Worm (Caenorhabditis elegans) whole organism, young adult: ENCODE measurements around the gene ptpn-22.

Source experiments
- C06A6.2 ChIP-seq: fragments of 200-800 bp; sonication (Bioruptor generic); conservative IDR thresholded peaks from 2 replicates; pipeline ENCODE4 v1.3.6; 2022; ENCODE audit warnings: missing genetic modification characterization, missing compliant biosample characterization
- F33H1.4 ChIP-seq: fragments of 200-800 bp; sonication (Bioruptor generic); IDR thresholded peaks from 2 replicates; pipeline ENCODE4 v1.3.6; 2022; ENCODE audit warnings: missing genetic modification reagents, missing genetic modification characterization, missing compliant biosample characterization
- F57A8.1 ChIP-seq: fragments of 200-800 bp; sonication (Bioruptor generic); optimal IDR thresholded peaks from 2 replicates; lab custom pipeline; 2018; ENCODE audit warnings: mild to moderate bottlenecking, missing genetic modification characterization, moderate library complexity, missing compliant biosample characterization
- K11D2.4 ChIP-seq: fragments of 200-800 bp; sonication (Bioruptor generic); IDR thresholded peaks from 2 replicates; pipeline ENCODE4 v1.3.6; 2022; ENCODE audit warnings: missing genetic modification reagents, missing genetic modification characterization, missing compliant biosample characterization
- T07F8.4 ChIP-seq: sonication (generic microtip); optimal IDR thresholded peaks from 2 replicates; lab custom pipeline; 2016; ENCODE audit warnings: mild to moderate bottlenecking, missing genetic modification characterization, moderate library complexity, missing compliant biosample characterization
- T26A5.8 ChIP-seq: sonication (generic microtip); optimal IDR thresholded peaks from 2 replicates; lab custom pipeline; 2016; ENCODE audit warnings: missing genetic modification characterization, missing compliant biosample characterization
- Y53F4B.3 ChIP-seq: fragments of 200-800 bp; sonication (Bioruptor generic); IDR thresholded peaks from 2 replicates; pipeline ENCODE4 v1.3.6; 2022; ENCODE audit warnings: missing genetic modification reagents, missing genetic modification characterization, missing compliant biosample characterization
- Y53G8AR.9 ChIP-seq: fragments of 200-800 bp; sonication (Bioruptor generic); conservative IDR thresholded peaks from 2 replicates; pipeline ENCODE4 v1.3.6; 2022; ENCODE audit warnings: missing genetic modification reagents, missing genetic modification characterization, missing compliant biosample characterization
- Y56A3A.18 ChIP-seq: fragments of 200-800 bp; sonication (Bioruptor generic); IDR thresholded peaks from 2 replicates; pipeline ENCODE4 v1.3.6; 2022; ENCODE audit warnings: missing genetic modification reagents, missing genetic modification characterization, missing compliant biosample characterization
- atf-7 ChIP-seq: sonication (generic microtip); optimal IDR thresholded peaks from 2 replicates; lab custom pipeline; 2017; ENCODE audit warnings: mild to moderate bottlenecking, missing genetic modification characterization, missing compliant biosample characterization
- bed-1 ChIP-seq: fragments of 200-800 bp; sonication (Bioruptor generic); IDR thresholded peaks from 2 replicates; pipeline ENCODE4 v1.3.6; 2022; ENCODE audit warnings: missing genetic modification reagents, missing genetic modification characterization, missing compliant biosample characterization
- bed-2 ChIP-seq: fragments of 200-800 bp; sonication (Bioruptor generic); IDR thresholded peaks from 2 replicates; pipeline ENCODE4 v1.3.6; 2022; ENCODE audit warnings: missing genetic modification reagents, missing genetic modification characterization, missing compliant biosample characterization
- ceh-40 ChIP-seq: fragments of 200-800 bp; sonication (Bioruptor generic); IDR thresholded peaks from 2 replicates; pipeline ENCODE4 v1.3.6; 2022; ENCODE audit warnings: missing genetic modification characterization, missing compliant biosample characterization
- ceh-58 ChIP-seq: fragments of 200-800 bp; sonication (Bioruptor generic); IDR thresholded peaks from 2 replicates; pipeline ENCODE4 v1.3.6; 2022; ENCODE audit warnings: missing genetic modification characterization, missing compliant biosample characterization
- ceh-91 ChIP-seq: fragments of 200-800 bp; sonication (Bioruptor generic); IDR thresholded peaks from 2 replicates; pipeline ENCODE4 v1.3.6; 2022; ENCODE audit warnings: missing genetic modification reagents, missing genetic modification characterization, missing compliant biosample characterization
- die-1 ChIP-seq: sonication (generic microtip); optimal IDR thresholded peaks from 2 replicates; lab custom pipeline; 2016; ENCODE audit warnings: missing genotype, mild to moderate bottlenecking, missing genetic modification characterization, missing compliant biosample characterization
- dox-1 ChIP-seq: fragments of 200-800 bp; sonication (Bioruptor generic); IDR thresholded peaks from 2 replicates; pipeline ENCODE4 v1.3.6; 2022; ENCODE audit warnings: missing genetic modification reagents, missing genetic modification characterization, missing compliant biosample characterization
- egrh-3 ChIP-seq: fragments of 200-800 bp; sonication (Bioruptor generic); IDR thresholded peaks from 2 replicates; pipeline ENCODE4 v1.3.6; 2022; ENCODE audit warnings: missing genetic modification reagents, missing genetic modification characterization, missing compliant biosample characterization
- ets-4 ChIP-seq: fragments of 200-800 bp; sonication (Bioruptor generic); optimal IDR thresholded peaks from 2 replicates; lab custom pipeline; 2018; ENCODE audit warnings: mild to moderate bottlenecking, missing genetic modification characterization, missing compliant biosample characterization
- hlh-12 ChIP-seq: sonication (generic microtip); optimal IDR thresholded peaks from 2 replicates; lab custom pipeline; 2016; ENCODE audit warnings: missing genetic modification characterization, missing compliant biosample characterization
- let-526 ChIP-seq: fragments of 200-800 bp; sonication (Bioruptor generic); IDR thresholded peaks from 2 replicates; pipeline ENCODE4 v1.3.6; 2022; ENCODE audit warnings: missing genetic modification reagents, missing genetic modification characterization, missing compliant biosample characterization
- lin-26 ChIP-seq: fragments of 200-800 bp; sonication (Bioruptor generic); IDR thresholded peaks from 2 replicates; pipeline ENCODE4 v1.3.6; 2022; ENCODE audit warnings: missing genetic modification reagents, missing genetic modification characterization, missing compliant biosample characterization
- lin-40 ChIP-seq: sonication (generic microtip); optimal IDR thresholded peaks from 2 replicates; lab custom pipeline; 2016; ENCODE audit warnings: missing genetic modification characterization, mild to moderate bottlenecking, missing compliant biosample characterization, missing genotype, missing genetic modification reagents
- lsl-1 ChIP-seq: fragments of 200-800 bp; sonication (Bioruptor generic); optimal IDR thresholded peaks from 2 replicates; lab custom pipeline; 2018; ENCODE audit warnings: mild to moderate bottlenecking, missing genetic modification characterization, moderate library complexity, missing compliant biosample characterization
- mcd-1 ChIP-seq: fragments of 200-800 bp; sonication (Bioruptor generic); IDR thresholded peaks from 2 replicates; pipeline ENCODE4 v1.3.6; 2022; ENCODE audit warnings: missing genetic modification reagents, missing genetic modification characterization, missing compliant biosample characterization
- mel-28 ChIP-seq: sonication (generic microtip); optimal IDR thresholded peaks from 2 replicates; lab custom pipeline; 2016; ENCODE audit warnings: borderline replicate concordance, mild to moderate bottlenecking, missing genetic modification characterization, missing compliant biosample characterization
- mes-4 ChIP-seq: sonication (generic microtip); optimal IDR thresholded peaks from 2 replicates; lab custom pipeline; 2016; ENCODE audit warnings: missing genotype, missing genetic modification characterization, missing compliant biosample characterization
- mxl-1 ChIP-seq: sonication (generic microtip); optimal IDR thresholded peaks from 2 replicates; lab custom pipeline; 2016; ENCODE audit warnings: missing genetic modification characterization, missing compliant biosample characterization
- nfya-1 ChIP-seq: sonication (generic microtip); optimal IDR thresholded peaks from 2 replicates; lab custom pipeline; 2017; ENCODE audit warnings: antibody characterized with exemption, missing compliant biosample characterization, missing genetic modification characterization, borderline replicate concordance; ENCODE audit not compliant: insufficient read depth
- nfya-2 ChIP-seq: fragments of 200-800 bp; sonication (Bioruptor generic); IDR thresholded peaks from 2 replicates; pipeline ENCODE4 v1.3.6; 2022; ENCODE audit warnings: missing genetic modification reagents, missing genetic modification characterization, missing compliant biosample characterization
- nhr-179 ChIP-seq: sonication (generic microtip); optimal IDR thresholded peaks from 2 replicates; lab custom pipeline; 2016; ENCODE audit warnings: mild to moderate bottlenecking, missing genetic modification characterization, missing compliant biosample characterization
- pbrm-1 ChIP-seq: fragments of 200-800 bp; sonication (Bioruptor generic); IDR thresholded peaks from 2 replicates; pipeline ENCODE4 v1.3.6; 2022; ENCODE audit warnings: missing genetic modification reagents, missing genetic modification characterization, missing compliant biosample characterization
- rpc-1 ChIP-seq, 2 experiments: fragments of 150-350 bp in 1 of 2; sonication (generic microtip) in 1 of 2; optimal IDR thresholded peaks; 2 replicates each; lab custom pipeline; 2014 to 2018; ENCODE audit warnings: missing biosample characterization in 1 of 2, missing genetic modification characterization in 1 of 2, missing genetic modification reagents in 1 of 2, missing genotype in 1 of 2
- sdz-38 ChIP-seq: sonication (generic microtip); optimal IDR thresholded peaks from 2 replicates; lab custom pipeline; 2016; ENCODE audit warnings: missing genotype, missing genetic modification characterization, missing compliant biosample characterization
- snpc-1.3 ChIP-seq: sonication (generic microtip); optimal IDR thresholded peaks from 2 replicates; lab custom pipeline; 2017; ENCODE audit warnings: missing genetic modification characterization, mild to moderate bottlenecking, missing compliant biosample characterization, antibody characterized with exemption, moderate library complexity, missing genotype, missing genetic modification reagents; ENCODE audit not compliant: insufficient read depth
- somi-1 ChIP-seq: fragments of 200-800 bp; sonication (Bioruptor generic); optimal IDR thresholded peaks from 2 replicates; lab custom pipeline; 2018; ENCODE audit warnings: mild to moderate bottlenecking, missing genetic modification characterization, missing compliant biosample characterization
- sptf-2 ChIP-seq: fragments of 200-800 bp; sonication (Bioruptor generic); optimal IDR thresholded peaks from 2 replicates; lab custom pipeline; 2018; ENCODE audit warnings: mild to moderate bottlenecking, missing genetic modification characterization, missing compliant biosample characterization
- tbx-9 ChIP-seq: sonication (generic microtip); optimal IDR thresholded peaks from 2 replicates; lab custom pipeline; 2016; ENCODE audit warnings: borderline replicate concordance, missing genetic modification characterization, inconsistent platforms, missing compliant biosample characterization
- unc-62 ChIP-seq: fragments of 150-350 bp; optimal IDR thresholded peaks from 2 replicates; lab custom pipeline; 2014; ENCODE audit warnings: missing biosample characterization, missing genetic modification reagents, missing genetic modification characterization
- zfh-2 ChIP-seq: fragments of 200-800 bp; sonication (Bioruptor generic); conservative IDR thresholded peaks from 2 replicates; pipeline ENCODE4 v1.3.6; 2022; ENCODE audit warnings: missing genetic modification reagents, missing genetic modification characterization, missing compliant biosample characterization
- ztf-25 ChIP-seq: fragments of 200-800 bp; sonication (Bioruptor generic); IDR thresholded peaks from 2 replicates; pipeline ENCODE4 v1.3.6; 2022; ENCODE audit warnings: missing genetic modification reagents, missing genetic modification characterization, missing compliant biosample characterization
- ztf-26 ChIP-seq: sonication (generic microtip); optimal IDR thresholded peaks from 2 replicates; lab custom pipeline; 2017; ENCODE audit warnings: missing genetic modification characterization, missing compliant biosample characterization

Gene ptpn-22

DNA sequence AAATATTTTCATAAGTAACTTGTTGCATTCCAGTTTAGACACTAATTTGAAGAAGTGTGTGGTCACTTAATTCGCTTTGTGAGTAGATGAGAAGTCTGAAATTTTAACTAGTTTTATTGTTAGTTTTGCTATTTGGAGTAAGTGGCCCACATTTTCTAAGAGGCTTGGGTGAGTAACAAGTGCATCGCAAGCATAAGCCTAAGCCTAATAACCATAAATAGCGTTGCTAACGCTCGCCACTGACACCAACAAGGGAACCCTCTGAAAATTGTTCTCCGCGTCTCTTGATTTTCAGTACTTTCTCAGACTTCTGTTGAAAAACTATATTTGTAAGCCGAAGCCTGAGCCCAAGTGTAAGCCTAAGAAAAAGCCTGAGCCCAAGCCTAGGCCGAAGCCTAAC lies 15.8 kb downstream of the ptpn-22 start, which contains the start of gene epic-3:
Gene epic-3, minus strand, starts transcription at position 101 of the 400 bp plus-strand sequence.
- no peak for TF ChIP-seq T26A5.8 (tag; lab: Kevin White, UChicago)
- TF ChIP-seq rpc-1 (optimal IDR thresholded peaks at IDR 0.05; lab: Kevin White, UChicago), result no peak
- TF ChIP-seq rpc-1 (tag; optimal IDR thresholded peaks at IDR 0.05; lab: Kevin White, UChicago), result no peak
- TF ChIP-seq sptf-2 (GFP tag; lab: Kevin White, UChicago), result no peak
- no peak for TF ChIP-seq nfya-1 (tag; lab: Kevin White, UChicago)
- TF ChIP-seq Y53G8AR.9 (GFP tag; lab: Robert Waterston, UW), result no peak
- TF ChIP-seq lsl-1 (GFP tag; lab: Kevin White, UChicago), result no peak
- no peak for TF ChIP-seq Y56A3A.18 (GFP tag; lab: Robert Waterston, UW)
- TF ChIP-seq F57A8.1 (GFP tag; lab: Kevin White, UChicago), result no peak
- no peak for TF ChIP-seq C06A6.2 (GFP tag; lab: Robert Waterston, UW)
- TF ChIP-seq ztf-25 (GFP tag; lab: Robert Waterston, UW), result no peak
- no peak for TF ChIP-seq ceh-40

- TF ChIP-seq K11D2.4 (GFP tag; lab: Robert Waterston, UW) (peak; percentile 25; the same call in 1 of the 2 replicates), ztf-26 (tag; lab: Kevin White, UChicago) (peak; percentile 31), lin-40 (peak; percentile 18), lin-26 (peak; percentile 10), somi-1 (no peak)
These were observed 17.1 kb downstream of the ptpn-22 start for ce11 chrIV:1722953-1723352.

ce11 chrIV:1722463-1722862 lies 17.6 kb downstream of the ptpn-22 start:
- TF ChIP-seq dox-1 (GFP tag; lab: Robert Waterston, UW) (0 out of 2 replicates have a peak, but pooled peaks have one; percentile 22), Y53G8AR.9 (GFP tag; lab: Robert Waterston, UW) (0 out of 2 replicates have a peak, but pooled peaks have one; percentile 19), egrh-3 (peak; percentile 98), K11D2.4 (GFP tag; lab: Robert Waterston, UW) (0 out of 2 replicates have a peak, but pooled peaks have one; percentile 19), ceh-91 (GFP tag; lab: Robert Waterston, UW) (0 out of 2 replicates have a peak, but pooled peaks have one; percentile 10), mcd-1 (GFP tag; lab: Robert Waterston, UW) (peak; percentile 55), zfh-2 (GFP tag; lab: Robert Waterston, UW) (peak; percentile 70), ceh-58 (0 out of 2 replicates have a peak, but pooled peaks have one; percentile 23), lin-26 (peak; percentile 84), bed-1 (0 out of 2 replicates have a peak, but pooled peaks have one; percentile 23)

DNA sequence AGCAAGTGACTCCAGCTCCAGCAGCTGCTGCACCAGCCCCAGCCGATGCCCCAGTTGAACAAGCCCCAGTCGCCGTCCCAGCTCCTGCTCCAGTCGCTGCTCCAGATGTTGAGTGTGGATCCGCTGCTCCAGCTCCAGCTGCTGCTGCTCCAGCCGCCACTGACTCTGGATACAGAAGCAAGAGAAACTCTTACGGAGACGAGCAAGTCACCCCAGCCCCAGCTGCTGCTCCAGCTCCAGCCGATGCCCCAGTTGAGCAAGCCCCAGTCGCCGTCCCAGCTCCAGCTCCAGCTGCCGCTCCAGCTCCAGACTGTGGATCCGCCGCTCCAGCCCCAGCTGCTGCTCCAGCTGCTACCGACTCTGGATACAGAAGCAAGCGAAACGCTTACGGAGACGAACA lies 18.5 kb downstream of the ptpn-22 start:
- TF ChIP-seq unc-62 (no peak), C06A6.2 (GFP tag; lab: Robert Waterston, UW) (no peak), lin-26 (peak; percentile 66; the same call in 1 of the 2 replicates), Y53F4B.3 (GFP tag; lab: Robert Waterston, UW) (no peak), mel-28 (no peak), lin-40 (peak; percentile 79), Y56A3A.18 (GFP tag; lab: Robert Waterston, UW) (no peak), sdz-38 (tag; lab: Kevin White, UChicago) (no peak), nhr-179 (no peak), ceh-91 (GFP tag; lab: Robert Waterston, UW) (no peak), tbx-9 (tag; lab: Kevin White, UChicago) (no peak), bed-2 (GFP tag; lab: Robert Waterston, UW) (no peak), egrh-3 (peak; percentile 88), mxl-1 (no peak), hlh-12 (tag; lab: Kevin White, UChicago) (no peak), pbrm-1 (GFP tag; lab: Robert Waterston, UW) (no peak), F57A8.1 (GFP tag; lab: Kevin White, UChicago) (no peak), snpc-1.3 (tag; lab: Kevin White, UChicago) (no peak), F33H1.4 (GFP tag; lab: Robert Waterston, UW) (no peak), zfh-2 (GFP tag; lab: Robert Waterston, UW) (peak; percentile 25; the same call in 1 of the 2 replicates), nfya-2 (GFP tag; lab: Robert Waterston, UW) (no peak), die-1 (tag; lab: Kevin White, UChicago) (no peak), mes-4 (tag; lab: Kevin White, UChicago) (no peak), T07F8.4 (tag; lab: Kevin White, UChicago) (no peak), K11D2.4 (GFP tag; lab: Robert Waterston, UW) (no peak), atf-7 (tag; lab: Kevin White, UChicago) (no peak), ets-4 (GFP tag; lab: Kevin White, UChicago) (no peak), let-526 (GFP tag; lab: Robert Waterston, UW) (0 out of 2 replicates have a peak, but pooled peaks have one; percentile 7)
